Worm (Caenorhabditis elegans): ENCODE data around the gene flp-14.
A peak's percentile ranks its signal among the peaks of the same experiment; 100 is the strongest.

Gene flp-14

DNA sequence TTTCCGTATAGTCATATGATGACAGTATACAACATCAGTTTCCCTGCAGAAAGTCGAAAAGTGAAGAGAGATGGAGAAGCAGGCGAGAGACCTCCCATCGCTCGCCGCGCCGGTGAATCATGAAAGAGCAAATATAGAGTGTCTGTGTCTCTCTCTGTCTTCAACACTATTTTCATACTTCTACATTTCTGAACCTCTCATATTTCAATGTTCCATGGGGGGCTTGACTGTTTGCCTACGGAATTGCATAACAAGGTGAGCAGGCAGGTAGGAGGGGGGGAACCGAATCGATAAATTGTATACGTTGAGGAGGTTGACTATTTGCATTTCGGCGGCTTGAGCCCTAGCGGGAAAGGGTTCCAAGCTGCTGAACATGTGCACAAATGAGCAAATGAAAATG is 9.6 kb downstream of the flp-14 start (continued):
- TF ChIP-seq ceh-88 (GFP tag; IDR thresholded peaks at IDR 0.05): no peak
- no peak for TF ChIP-seq unc-30 (tag; optimal IDR thresholded peaks at IDR 0.05)
- TF ChIP-seq lin-14 (GFP tag; optimal IDR thresholded peaks at IDR 0.05): peak; percentile 53
- no peak for TF ChIP-seq C34B4.2 (tag; optimal IDR thresholded peaks at IDR 0.05)
- peak; percentile 52 for TF ChIP-seq nhr-77 (tag; optimal IDR thresholded peaks at IDR 0.05)
- no peak for TF ChIP-seq nhr-76 (tag; optimal IDR thresholded peaks at IDR 0.05)
- TF ChIP-seq rnt-1 (tag; optimal IDR thresholded peaks at IDR 0.05): no peak
- TF ChIP-seq nhr-19 (GFP tag; conservative IDR thresholded peaks at IDR 0.05): no peak
- TF ChIP-seq nhr-90 (tag; optimal IDR thresholded peaks at IDR 0.05; ENCODE audit: poor library complexity): no peak
- TF ChIP-seq nhr-12 (tag; optimal IDR thresholded peaks at IDR 0.05): no peak
- no peak for TF ChIP-seq aly-2 (tag; optimal IDR thresholded peaks at IDR 0.05)
- no peak for TF ChIP-seq unc-130 (tag; optimal IDR thresholded peaks at IDR 0.05)
- TF ChIP-seq lsy-2 (tag; optimal IDR thresholded peaks at IDR 0.05): peak in 1 of 2 experiments; percentile 45
- TF ChIP-seq sox-4 (tag; optimal IDR thresholded peaks at IDR 0.05): no peak
- no peak for TF ChIP-seq isw-1 (GFP tag; IDR thresholded peaks at IDR 0.05)
- TF ChIP-seq tbx-2 (tag; optimal IDR thresholded peaks at IDR 0.05): peak; percentile 8
- TF ChIP-seq nhr-47 (tag; optimal IDR thresholded peaks at IDR 0.05): no peak
- TF ChIP-seq xbp-1 (tag; optimal IDR thresholded peaks at IDR 0.05): no peak
- peak; percentile 10 for TF ChIP-seq nhr-71 (tag; optimal IDR thresholded peaks at IDR 0.05)
- no peak for TF ChIP-seq zag-1 (tag; optimal IDR thresholded peaks at IDR 0.05)
- TF ChIP-seq C04F5.9 (tag; optimal IDR thresholded peaks at IDR 0.05): no peak
- no peak for TF ChIP-seq nhr-85 (tag)
- TF ChIP-seq F16B12.6 (tag; optimal IDR thresholded peaks at IDR 0.05): no peak
- no peak for TF ChIP-seq ceh-82 (tag; optimal IDR thresholded peaks at IDR 0.05)
- peak; percentile 17 to 26 for TF ChIP-seq efl-1 (optimal IDR thresholded peaks at IDR 0.05)
- peak in 1 of 2 experiments; percentile 53 for TF ChIP-seq efl-1 (GFP tag; optimal IDR thresholded peaks at IDR 0.05 in 1 of 2)
- no peak for TF ChIP-seq lin-15B (tag; optimal IDR thresholded peaks at IDR 0.05)
- TF ChIP-seq pqm-1 (tag; optimal IDR thresholded peaks at IDR 0.05): no peak
- no peak for TF ChIP-seq alr-1 (tag; optimal IDR thresholded peaks at IDR 0.05; ENCODE audit: borderline replicate concordance)
- no peak for TF ChIP-seq irx-1 (tag; optimal IDR thresholded peaks at IDR 0.05)
- TF ChIP-seq pax-3 (tag; optimal IDR thresholded peaks at IDR 0.05): no peak
- TF ChIP-seq elt-3 (tag; optimal IDR thresholded peaks at IDR 0.05): no peak
- TF ChIP-seq dsc-1 (tag; optimal IDR thresholded peaks at IDR 0.05): no peak
- no peak for TF ChIP-seq unc-98 (GFP tag; IDR thresholded peaks at IDR 0.05)
- no peak for TF ChIP-seq mab-9 (GFP tag; IDR thresholded peaks at IDR 0.05)
- TF ChIP-seq sptf-1 (tag; optimal IDR thresholded peaks at IDR 0.05): no peak
- TF ChIP-seq fos-1 (tag; optimal IDR thresholded peaks at IDR 0.05): peak; percentile 28
- TF ChIP-seq ztf-11 (tag; optimal IDR thresholded peaks at IDR 0.05): no peak
- no peak for TF ChIP-seq snpc-4 (tag; optimal IDR thresholded peaks at IDR 0.05)
- TF ChIP-seq swsn-7 (tag; optimal IDR thresholded peaks at IDR 0.05): no peak
- no peak for TF ChIP-seq ceh-8 (GFP tag; optimal IDR thresholded peaks at IDR 0.05)

DNA sequence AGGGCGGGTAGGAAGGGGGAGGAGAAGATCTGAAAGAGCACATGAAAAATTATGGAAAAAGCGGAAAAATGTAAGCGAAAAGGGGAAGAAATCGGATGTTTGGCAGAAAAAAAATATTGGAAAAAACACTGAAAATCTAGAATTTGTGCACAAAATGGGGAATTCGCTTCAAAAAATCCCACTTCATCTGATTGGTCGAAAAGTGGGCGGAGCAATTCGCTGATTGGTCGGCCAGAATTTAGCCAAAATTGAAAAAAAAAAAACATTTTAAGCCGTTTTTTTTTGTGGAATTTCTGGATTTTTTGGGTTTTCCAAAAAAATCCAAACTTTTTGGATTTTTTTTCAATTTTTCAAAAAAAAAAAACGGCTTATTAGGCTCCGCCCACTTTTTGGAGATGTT is 10.5 kb downstream of the flp-14 start:
- TF ChIP-seq fkh-8 (tag; optimal IDR thresholded peaks at IDR 0.05): no peak
- no peak for TF ChIP-seq nhr-19 (GFP tag; conservative IDR thresholded peaks at IDR 0.05)
- no peak for TF ChIP-seq efl-3 (GFP tag; optimal IDR thresholded peaks at IDR 0.05)
- TF ChIP-seq nhr-20 (tag; optimal IDR thresholded peaks at IDR 0.05): no peak
- no peak for TF ChIP-seq aly-2 (tag; optimal IDR thresholded peaks at IDR 0.05)
- TF ChIP-seq alr-1 (tag; optimal IDR thresholded peaks at IDR 0.05; ENCODE audit: borderline replicate concordance): no peak
- no peak for TF ChIP-seq xbp-1 (tag; optimal IDR thresholded peaks at IDR 0.05)
- no peak for TF ChIP-seq sox-4 (tag; optimal IDR thresholded peaks at IDR 0.05)
- TF ChIP-seq ceh-90 (tag; optimal IDR thresholded peaks at IDR 0.05): no peak
- TF ChIP-seq swsn-7 (tag; optimal IDR thresholded peaks at IDR 0.05): no peak
- no peak for TF ChIP-seq unc-62 (GFP tag; optimal IDR thresholded peaks at IDR 0.05)
- TF ChIP-seq Y116A8C.19 (tag; optimal IDR thresholded peaks at IDR 0.05; ENCODE audit: borderline replicate concordance): no peak
- TF ChIP-seq fkh-4 (tag; optimal IDR thresholded peaks at IDR 0.05; ENCODE audit: borderline replicate concordance): no peak

Measured in whole organism, L1 larva.